Fruit fly (Drosophila melanogaster): ENCODE measurements around the gene Amt.

The Amt gene

DNA sequence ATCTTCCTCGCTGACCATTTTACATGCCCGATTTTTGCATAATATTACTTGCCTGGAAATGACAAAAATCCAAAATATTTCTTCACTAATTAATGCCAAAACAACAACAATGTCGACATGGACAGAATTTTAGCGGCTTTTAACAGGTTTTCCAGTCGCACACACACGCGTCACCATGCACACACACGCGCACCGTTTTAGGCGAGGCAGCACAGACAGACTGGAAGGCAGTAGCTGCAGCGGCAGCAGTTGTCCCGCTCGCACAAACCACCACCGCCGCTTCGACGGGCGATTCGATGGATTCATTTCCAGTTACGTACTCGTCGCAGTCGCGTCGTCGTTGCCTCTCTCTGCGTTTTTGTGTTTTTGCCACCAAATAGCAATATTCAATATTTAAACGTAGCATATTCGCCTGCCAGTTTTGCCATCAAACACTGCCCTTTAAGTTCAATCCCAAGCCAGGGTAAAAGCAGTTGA lies 41.7 kb upstream of the Amt start, which contains the start of gene CG45218:
Gene CG45218 (minus strand): TSS at position 158 of the 477 bp plus-strand sequence.
- TF ChIP-seq Vsx2 (GFP tag; optimal IDR thresholded peaks at IDR 0.05; ENCODE audit: partially characterized antibody), result peak; percentile 21
- peak; percentile 55 for TF ChIP-seq Jra (GFP tag; optimal IDR thresholded peaks at IDR 0.05)
- peak; percentile 45 for TF ChIP-seq N (GFP tag; optimal IDR thresholded peaks at IDR 0.05)
- peak; percentile 68 for TF ChIP-seq h (GFP tag; optimal IDR thresholded peaks at IDR 0.05)
- no peak for TF ChIP-seq Mio (GFP tag; optimal IDR thresholded peaks at IDR 0.05)
- TF ChIP-seq Hr83 (GFP tag; optimal IDR thresholded peaks at IDR 0.05; ENCODE audit: poor library complexity, severe bottlenecking), result peak; percentile 78
- peak; percentile 68 for TF ChIP-seq Dif (GFP tag; optimal IDR thresholded peaks at IDR 0.05; ENCODE audit: partially characterized antibody)
- peak in 1 of 2 experiments; percentile 7 for TF ChIP-seq dl (GFP tag; optimal IDR thresholded peaks at IDR 0.05; ENCODE audit: insufficient read depth in 1 of 2, partially characterized antibody in 2 of 2)
- TF ChIP-seq br (GFP tag; optimal IDR thresholded peaks at IDR 0.05), result peak; percentile 46
- peak; percentile 19 for TF ChIP-seq OdsH (GFP tag; optimal IDR thresholded peaks at IDR 0.05)
- no peak for TF ChIP-seq dsf (GFP tag; optimal IDR thresholded peaks at IDR 0.05; ENCODE audit: borderline replicate concordance)
- peak in 1 of 2 experiments; percentile 23 for TF ChIP-seq foxo (GFP tag; optimal IDR thresholded peaks at IDR 0.05)
- no peak for TF ChIP-seq woc (GFP tag; optimal IDR thresholded peaks at IDR 0.05)
- TF ChIP-seq brk (GFP tag; optimal IDR thresholded peaks at IDR 0.05), result no peak

dm6 chr3R:15289828-15290641 lies 41.1 kb upstream of the Amt start:
- TF ChIP-seq tai (GFP tag; optimal IDR thresholded peaks at IDR 0.05) (no peak), sage (GFP tag; optimal IDR thresholded peaks at IDR 0.05) (no peak), rgr (GFP tag; optimal IDR thresholded peaks at IDR 0.05) (no peak)

DNA sequence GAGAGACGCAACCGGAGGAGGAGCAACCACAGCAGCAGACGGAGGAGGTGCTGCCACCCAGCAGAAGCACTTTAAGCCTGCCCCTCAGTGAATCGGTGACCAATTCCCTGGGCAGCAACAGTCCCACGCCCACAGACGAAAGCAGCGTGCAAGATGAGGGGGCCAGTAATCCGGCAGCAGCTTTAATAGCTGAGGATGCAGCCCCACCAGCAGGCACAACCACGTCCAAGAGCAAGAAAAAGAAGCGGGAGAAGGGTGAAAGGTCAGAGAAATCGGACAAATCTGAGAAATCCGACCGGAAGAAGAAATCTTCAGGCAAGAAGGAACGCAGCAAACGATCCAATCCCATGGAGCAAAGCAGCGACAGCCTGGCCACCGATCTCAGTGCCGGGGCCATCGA lies 39.9 kb upstream of the Amt start:
- TF ChIP-seq Mio (GFP tag; optimal IDR thresholded peaks at IDR 0.05) (no peak), lola (GFP tag; optimal IDR thresholded peaks at IDR 0.05) (no peak), tai (GFP tag; optimal IDR thresholded peaks at IDR 0.05) (no peak), CG32264 (GFP tag; optimal IDR thresholded peaks at IDR 0.05) (no peak), dmrt93B (GFP tag; optimal IDR thresholded peaks at IDR 0.05) (no peak), sage (GFP tag; optimal IDR thresholded peaks at IDR 0.05) (no peak), pan (optimal IDR thresholded peaks at IDR 0.05) (no peak), Hr78 (GFP tag; optimal IDR thresholded peaks at IDR 0.05) (no peak), GATAd (GFP tag; optimal IDR thresholded peaks at IDR 0.05) (no peak), psq (GFP tag; optimal IDR thresholded peaks at IDR 0.05) (no peak), Hr83 (GFP tag; optimal IDR thresholded peaks at IDR 0.05; ENCODE audit: poor library complexity, severe bottlenecking) (no peak)

dm6 chr3R:15287763-15288162 lies 38.8 kb upstream of the Amt start:
- no peak for TF ChIP-seq Dfd (GFP tag; optimal IDR thresholded peaks at IDR 0.05)
- TF ChIP-seq CrebA (GFP tag; optimal IDR thresholded peaks at IDR 0.05; ENCODE audit: borderline replicate concordance), result no peak
- no peak for TF ChIP-seq jim (GFP tag; optimal IDR thresholded peaks at IDR 0.05)
- no peak for TF ChIP-seq GATAd (GFP tag; optimal IDR thresholded peaks at IDR 0.05)
- TF ChIP-seq psq (GFP tag; optimal IDR thresholded peaks at IDR 0.05), result no peak
- no peak for TF ChIP-seq tai (GFP tag; optimal IDR thresholded peaks at IDR 0.05)
- no peak for TF ChIP-seq pan (optimal IDR thresholded peaks at IDR 0.05)
- TF ChIP-seq sage (GFP tag; optimal IDR thresholded peaks at IDR 0.05), result no peak
- no peak for TF ChIP-seq br (GFP tag; optimal IDR thresholded peaks at IDR 0.05)
- no peak for TF ChIP-seq Rel (GFP tag; optimal IDR thresholded peaks at IDR 0.05)
- peak; percentile 39 for TF ChIP-seq Rel (tag; optimal IDR thresholded peaks at IDR 0.05)
- TF ChIP-seq ey (GFP tag; optimal IDR thresholded peaks at IDR 0.05), result no peak
- no peak for TF ChIP-seq Hnf4 (GFP tag; optimal IDR thresholded peaks at IDR 0.05)
- peak; percentile 30 for TF ChIP-seq HLH106 (tag; optimal IDR thresholded peaks at IDR 0.05)
- no peak for TF ChIP-seq N (GFP tag; optimal IDR thresholded peaks at IDR 0.05)
- TF ChIP-seq dmrt93B (GFP tag; optimal IDR thresholded peaks at IDR 0.05), result no peak
- TF ChIP-seq Vsx2 (GFP tag; optimal IDR thresholded peaks at IDR 0.05; ENCODE audit: partially characterized antibody), result peak; percentile 76
- TF ChIP-seq Sp1 (GFP tag; optimal IDR thresholded peaks at IDR 0.05), result no peak
- TF ChIP-seq Abd-B (GFP tag; optimal IDR thresholded peaks at IDR 0.05), result no peak
- no peak for TF ChIP-seq sv (GFP tag; optimal IDR thresholded peaks at IDR 0.05)
- no peak for TF ChIP-seq usp (GFP tag; optimal IDR thresholded peaks at IDR 0.05)
- TF ChIP-seq OdsH (GFP tag; optimal IDR thresholded peaks at IDR 0.05), result no peak
- no peak for TF ChIP-seq fru (GFP tag; optimal IDR thresholded peaks at IDR 0.05)
- no peak for TF ChIP-seq woc (GFP tag; optimal IDR thresholded peaks at IDR 0.05)
- peak in 1 of 2 experiments; percentile 14 for TF ChIP-seq foxo (GFP tag; optimal IDR thresholded peaks at IDR 0.05)
- TF ChIP-seq brk (GFP tag; optimal IDR thresholded peaks at IDR 0.05), result no peak
- peak; percentile 73 for TF ChIP-seq Myc (optimal IDR thresholded peaks at IDR 0.05)
- peak; percentile 5 for TF ChIP-seq h (GFP tag; optimal IDR thresholded peaks at IDR 0.05)
- TF ChIP-seq Jra (GFP tag; optimal IDR thresholded peaks at IDR 0.05), result no peak
- no peak for TF ChIP-seq Mio (GFP tag; optimal IDR thresholded peaks at IDR 0.05)
- TF ChIP-seq dsf (GFP tag; optimal IDR thresholded peaks at IDR 0.05; ENCODE audit: borderline replicate concordance), result no peak
- TF ChIP-seq rgr (GFP tag; optimal IDR thresholded peaks at IDR 0.05), result peak; percentile 36
- TF ChIP-seq dl (GFP tag; optimal IDR thresholded peaks at IDR 0.05; ENCODE audit: insufficient read depth in 1 of 2, partially characterized antibody in 2 of 2), result peak; percentile 68 to 71
- no peak for TF ChIP-seq CG9705 (GFP tag; optimal IDR thresholded peaks at IDR 0.05)
- peak; percentile 86 for TF ChIP-seq Dif (GFP tag; optimal IDR thresholded peaks at IDR 0.05; ENCODE audit: partially characterized antibody)
- no peak for TF ChIP-seq lola (GFP tag; optimal IDR thresholded peaks at IDR 0.05)
- TF ChIP-seq Hr78 (GFP tag; optimal IDR thresholded peaks at IDR 0.05), result no peak

Measured in whole organism, wandering third instar larva.